Worm (Caenorhabditis elegans) whole organism, young adult: Measurements from ENCODE around the gene snfc-5.

Experiments
- F10E7.11 ChIP-seq: sonication (generic microtip); optimal IDR thresholded peaks from 2 replicates; lab custom pipeline; 2017; ENCODE audit warnings: mild to moderate bottlenecking, missing genetic modification characterization, moderate library complexity, missing compliant biosample characterization
- F49E8.2 ChIP-seq: sonication (generic microtip); optimal IDR thresholded peaks from 3 replicates; lab custom pipeline; 2017; ENCODE audit warnings: missing genetic modification characterization, mild to moderate bottlenecking, missing compliant biosample characterization, antibody characterized with exemption, moderate library complexity; ENCODE audit not compliant: insufficient read depth
- T07F8.4 ChIP-seq: sonication (generic microtip); optimal IDR thresholded peaks from 2 replicates; lab custom pipeline; 2016; ENCODE audit warnings: mild to moderate bottlenecking, missing genetic modification characterization, moderate library complexity, missing compliant biosample characterization
- Y67H2A.10 ChIP-seq: fragments of 200-800 bp; sonication (Bioruptor generic); conservative IDR thresholded peaks from 2 replicates; pipeline ENCODE4 v1.3.6; 2022; ENCODE audit warnings: missing genetic modification reagents, missing genetic modification characterization, missing compliant biosample characterization
- cebp-1 ChIP-seq, 2 experiments: fragments of 200-800 bp in 1 of 2; sonication (Bioruptor generic) in 1 of 2; sonication (generic microtip) in 1 of 2; IDR thresholded peaks in 1 of 2; optimal IDR thresholded peaks in 1 of 2; 2 replicates each; pipeline versions ENCODE4 v1.3.6 to Lab custom; 2017 to 2022; ENCODE audit warnings: missing compliant biosample characterization in 2 of 2, missing genetic modification characterization in 2 of 2, mild to moderate bottlenecking in 1 of 2, missing genetic modification reagents in 1 of 2, moderate library complexity in 1 of 2
- lag-1 ChIP-seq: fragments of 200-800 bp; sonication (Bioruptor generic); IDR thresholded peaks from 2 replicates; pipeline ENCODE4 v1.3.6; 2022; ENCODE audit warnings: missing genetic modification reagents, missing genetic modification characterization, missing compliant biosample characterization
- lin-26 ChIP-seq: fragments of 200-800 bp; sonication (Bioruptor generic); IDR thresholded peaks from 2 replicates; pipeline ENCODE4 v1.3.6; 2022; ENCODE audit warnings: missing genetic modification reagents, missing genetic modification characterization, missing compliant biosample characterization
- mel-28 ChIP-seq: sonication (generic microtip); optimal IDR thresholded peaks from 2 replicates; lab custom pipeline; 2016; ENCODE audit warnings: borderline replicate concordance, mild to moderate bottlenecking, missing genetic modification characterization, missing compliant biosample characterization
- snpc-4 ChIP-seq, 5 experiments: fragments of 150-350 bp in 1 of 5; sonication (generic microtip) in 4 of 5; optimal IDR thresholded peaks; 2 replicates each; lab custom pipeline; 2014 to 2018; ENCODE audit warnings: missing genetic modification characterization in 5 of 5, missing biosample characterization in 3 of 5, antibody characterized with exemption in 2 of 5, mild to moderate bottlenecking in 2 of 5, missing compliant biosample characterization in 2 of 5, missing genotype in 2 of 5, moderate library complexity in 2 of 5, missing genetic modification reagents in 1 of 5

- TF ChIP-seq Y67H2A.10 (GFP tag; lab: Robert Waterston, UW) = no peak
- TF ChIP-seq lin-26 (GFP tag; lab: Robert Waterston, UW) = no peak
- no peak for TF ChIP-seq lag-1 (GFP tag; lab: Robert Waterston, UW)
- no peak for TF ChIP-seq mel-28 (tag; lab: Kevin White, UChicago)
- no peak for TF ChIP-seq snpc-4 (GFP tag; optimal IDR thresholded peaks at IDR 0.05; lab: Kevin White, UChicago)
- no peak for TF ChIP-seq snpc-4 (tag; optimal IDR thresholded peaks at IDR 0.05; lab: Kevin White, UChicago)
- TF ChIP-seq F49E8.2 = no peak
- no peak for TF ChIP-seq T07F8.4 (tag; lab: Kevin White, UChicago)
- no peak for TF ChIP-seq cebp-1 (GFP tag; IDR thresholded peaks at IDR 0.05; lab: Robert Waterston, UW)
- no peak for TF ChIP-seq cebp-1 (tag; optimal IDR thresholded peaks at IDR 0.05; lab: Kevin White, UChicago)
- TF ChIP-seq F10E7.11 = no peak
Observed at ce11 chrIII:4359900-4360299, 44.7 kb upstream of the snfc-5 start.
